Fruit fly (Drosophila melanogaster): ENCODE data around the gene CG15483.

CG15483 gene

DNA sequence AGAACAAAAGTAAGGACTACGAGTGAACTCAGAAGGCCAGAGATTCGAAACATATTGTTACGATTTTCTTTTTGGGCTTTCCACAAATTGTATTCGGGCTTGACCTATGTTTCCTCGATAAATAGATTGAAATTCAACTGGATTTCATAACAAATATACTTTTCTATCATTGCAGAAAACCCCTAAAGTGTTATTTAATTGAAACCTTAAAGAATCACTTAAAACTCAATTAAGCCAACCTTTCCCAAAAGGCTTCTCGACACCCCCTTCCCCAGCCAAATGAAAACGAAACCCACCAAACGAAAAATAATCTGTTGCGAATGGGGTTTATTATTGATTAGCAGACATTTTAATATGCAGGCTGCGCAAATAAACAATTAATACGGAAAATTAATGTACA, at the start of gene CG15483:
TSS of gene CG15483 (minus strand) at position 101 of the 400 bp plus-strand sequence.
- TF ChIP-seq noc (tag; optimal IDR thresholded peaks at IDR 0.05) = no peak

DNA sequence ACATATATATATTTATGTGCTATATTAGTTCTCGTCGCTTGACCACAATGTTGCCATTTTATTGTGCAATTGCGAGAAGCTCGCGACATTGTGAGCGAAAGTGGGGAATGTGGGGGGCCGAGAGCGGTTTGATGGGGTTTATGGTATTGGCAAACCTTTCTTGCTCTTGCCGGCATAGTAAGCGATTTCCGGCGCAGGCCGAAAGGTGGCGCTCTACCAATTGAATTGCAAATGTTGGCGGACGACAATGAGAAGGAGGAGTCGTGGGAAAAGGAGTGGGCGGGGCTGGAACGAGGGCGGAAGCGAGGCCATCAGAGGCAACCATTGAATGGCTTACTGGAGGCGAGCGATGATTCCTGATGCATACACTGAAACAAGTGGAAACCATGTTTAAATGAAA, 41.8 kb upstream of the CG15483 start:
- no peak for TF ChIP-seq noc (tag; optimal IDR thresholded peaks at IDR 0.05)

DNA sequence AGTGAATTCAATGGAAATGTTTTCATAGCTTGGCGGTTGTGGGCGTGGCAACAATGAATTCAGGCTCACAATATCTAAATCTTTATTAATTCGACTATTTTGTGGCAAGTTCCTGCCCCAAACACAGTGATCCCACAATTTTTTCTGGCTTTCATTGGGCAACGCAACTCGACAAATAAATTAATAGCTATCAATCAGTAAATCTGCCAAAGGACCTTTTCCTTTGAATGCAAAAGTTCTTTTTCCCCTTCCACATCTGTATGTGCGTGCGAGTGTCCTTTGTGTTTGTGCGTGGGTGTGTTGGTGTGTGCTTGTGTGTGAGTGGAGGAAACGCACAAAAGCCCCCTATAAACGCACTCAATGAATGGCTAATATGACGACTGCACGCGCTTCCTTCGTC, 19.0 kb upstream of the CG15483 start:
- no peak for TF ChIP-seq noc (tag; optimal IDR thresholded peaks at IDR 0.05)

DNA sequence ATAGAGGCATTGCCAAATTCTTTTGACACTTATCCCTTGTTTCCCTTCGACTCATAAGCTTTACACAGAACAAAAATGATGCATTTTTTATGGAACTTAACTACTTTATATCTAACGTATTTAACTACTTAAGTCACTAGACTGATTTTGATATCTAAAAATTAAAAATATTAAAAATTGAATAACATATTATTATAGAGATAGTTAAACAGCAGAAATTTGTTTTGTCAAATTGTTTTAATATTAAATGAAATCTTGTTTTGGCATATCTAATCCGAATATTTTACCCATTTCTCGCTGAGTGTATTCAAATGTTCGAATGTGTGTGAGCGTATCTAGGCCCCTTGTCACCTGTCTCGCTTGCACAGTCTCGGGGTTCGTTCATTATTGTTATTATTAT, 10.2 kb upstream of the CG15483 start:
- no peak for TF ChIP-seq noc (tag; optimal IDR thresholded peaks at IDR 0.05)

DNA sequence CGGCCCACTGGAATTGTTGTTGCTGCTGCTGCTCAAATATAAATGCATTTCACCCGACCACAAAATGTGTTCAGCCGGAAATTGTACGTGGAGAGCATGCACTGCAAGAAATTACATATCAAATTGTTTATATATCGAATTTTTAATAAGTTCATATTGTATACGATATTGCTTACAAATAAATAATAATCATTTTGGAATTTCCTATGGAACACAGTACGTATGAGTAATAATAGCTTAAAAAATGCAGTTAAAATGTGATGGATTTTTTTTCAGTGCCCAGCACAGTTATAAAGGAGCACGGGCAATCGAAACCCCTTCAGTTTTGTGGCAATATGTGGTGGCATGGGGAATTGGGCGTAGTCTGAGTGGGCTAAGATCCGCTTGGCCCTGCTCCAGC, 5.2 kb downstream of the CG15483 start:
- TF ChIP-seq noc (tag; optimal IDR thresholded peaks at IDR 0.05) = no peak

DNA sequence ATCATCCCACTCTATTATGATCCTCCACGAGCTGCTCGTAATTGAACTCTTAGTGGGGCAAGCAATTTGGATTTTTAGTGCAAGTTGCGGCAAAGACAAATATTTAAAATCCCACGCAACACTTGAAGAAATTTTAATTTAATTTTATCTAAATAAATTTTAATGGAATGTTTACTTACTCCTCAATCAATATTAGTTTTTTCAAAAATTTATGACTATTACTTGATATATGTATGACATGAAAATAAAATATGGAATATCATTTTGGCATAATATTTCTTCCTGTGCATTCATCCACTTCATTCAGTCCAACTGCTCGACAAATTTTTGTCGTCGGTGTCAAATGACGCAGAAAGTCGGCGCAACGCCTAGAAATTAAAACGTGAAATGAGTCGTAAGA, 11.6 kb downstream of the CG15483 start:
- TF ChIP-seq noc (tag; optimal IDR thresholded peaks at IDR 0.05) = no peak

DNA sequence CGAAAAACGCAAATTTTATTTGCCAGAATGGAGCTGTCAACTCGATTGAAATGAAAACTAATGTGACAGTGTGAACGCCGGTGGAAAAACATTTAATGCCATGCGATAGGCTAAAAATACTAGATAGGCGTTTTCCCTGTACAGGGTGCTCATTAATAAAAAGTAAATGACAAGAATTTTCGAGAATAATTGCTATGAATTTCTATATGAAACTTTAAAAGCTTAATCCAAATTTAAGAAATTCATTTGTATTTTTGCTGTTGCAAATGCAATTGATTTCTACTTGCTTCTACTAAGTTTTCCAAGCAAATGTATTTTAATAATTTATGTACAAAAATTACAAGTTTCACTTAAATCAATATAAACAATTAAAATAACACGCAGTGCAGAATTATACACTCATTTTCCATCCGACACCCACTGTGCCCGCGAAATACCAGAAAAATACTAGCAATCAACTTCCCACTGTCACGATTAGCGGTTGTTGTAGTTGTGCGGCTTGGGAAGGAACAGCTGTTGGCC, 39.8 kb downstream of the CG15483 start, which contains the start of gene Pih1D1:
TSS of gene Pih1D1 (minus strand) at position 50 of the 522 bp plus-strand sequence.
- peak; percentile 92 for TF ChIP-seq noc (tag; optimal IDR thresholded peaks at IDR 0.05)

DNA sequence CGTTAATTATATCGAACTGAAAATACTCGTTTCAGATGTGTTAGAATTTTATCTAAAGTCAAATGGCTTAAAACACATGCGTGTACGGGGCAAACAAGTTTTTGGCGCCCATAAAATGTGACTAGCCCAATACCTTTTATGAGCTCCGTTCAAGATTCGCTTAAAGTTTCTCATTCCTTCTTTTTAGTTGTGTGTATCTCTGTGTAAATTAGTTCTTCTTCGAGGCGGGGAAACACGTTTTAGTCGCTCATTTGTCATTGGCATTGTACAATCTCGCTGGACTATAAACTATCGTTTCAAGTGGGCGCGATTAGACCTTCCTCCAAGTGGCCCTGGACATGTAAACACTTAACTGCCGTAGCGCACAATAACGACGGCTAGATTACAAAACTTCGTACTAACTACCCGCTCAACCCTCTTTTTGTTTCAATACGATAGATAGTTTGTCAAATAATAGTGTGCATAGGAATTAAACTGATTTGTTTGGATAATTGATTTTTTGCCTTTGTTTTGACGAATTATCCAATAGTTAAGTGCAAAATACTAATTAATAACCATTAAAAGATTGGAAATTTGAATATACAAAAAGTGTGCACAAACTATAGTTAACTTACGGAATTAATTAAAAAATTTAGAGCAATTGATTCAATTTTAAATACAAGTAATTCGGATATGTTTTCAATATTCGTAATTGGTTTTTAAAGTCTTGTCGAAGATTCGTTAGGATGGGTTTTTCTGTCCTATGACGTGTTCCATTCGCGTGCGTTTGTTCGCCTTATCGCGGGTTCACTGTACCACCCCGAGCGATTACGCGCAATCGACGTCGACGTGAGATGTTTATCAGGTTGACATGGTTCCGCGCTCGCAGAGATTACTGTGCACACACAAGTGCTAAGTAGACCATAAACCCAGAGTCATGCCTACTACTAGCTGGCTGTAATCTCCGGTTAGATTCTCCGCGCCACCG, 40.9 kb downstream of the CG15483 start:
- TF ChIP-seq noc (tag; optimal IDR thresholded peaks at IDR 0.05) = peak; percentile 84

DNA sequence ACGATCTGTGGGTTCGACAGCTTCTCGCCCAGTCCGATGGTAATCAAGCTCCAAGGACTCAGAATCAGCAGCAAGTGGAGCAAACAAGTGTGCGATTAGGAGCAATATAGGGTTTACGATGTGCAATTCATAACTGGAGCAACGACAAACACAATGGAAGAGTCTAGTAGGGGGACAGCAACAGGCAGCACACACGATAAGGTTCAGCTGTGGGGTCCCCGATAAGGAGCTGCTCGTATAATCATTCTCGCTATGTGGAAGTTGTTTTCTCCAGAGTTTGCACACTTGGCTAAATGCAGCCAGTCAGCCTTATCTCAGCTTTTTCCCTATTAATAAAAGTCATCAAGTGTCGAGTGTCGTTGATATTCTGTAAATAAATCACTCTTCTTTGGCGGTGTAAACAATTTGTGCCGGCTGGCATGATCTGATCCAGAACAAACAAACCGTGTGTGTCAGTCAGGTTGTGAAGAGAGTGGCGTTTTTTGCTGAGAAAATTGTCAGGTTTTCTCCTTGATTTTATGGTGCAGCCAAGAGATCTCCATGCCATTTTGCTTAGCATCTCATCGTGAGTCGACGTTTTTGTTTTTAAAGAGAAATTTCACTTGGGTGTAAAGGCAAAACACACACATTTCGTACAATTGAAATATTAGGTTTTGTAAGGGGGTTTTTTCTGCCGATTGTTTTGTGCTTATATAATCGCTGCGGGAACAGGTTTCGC, 41.8 kb downstream of the CG15483 start:
- TF ChIP-seq noc (tag; optimal IDR thresholded peaks at IDR 0.05) = peak; percentile 17

DNA sequence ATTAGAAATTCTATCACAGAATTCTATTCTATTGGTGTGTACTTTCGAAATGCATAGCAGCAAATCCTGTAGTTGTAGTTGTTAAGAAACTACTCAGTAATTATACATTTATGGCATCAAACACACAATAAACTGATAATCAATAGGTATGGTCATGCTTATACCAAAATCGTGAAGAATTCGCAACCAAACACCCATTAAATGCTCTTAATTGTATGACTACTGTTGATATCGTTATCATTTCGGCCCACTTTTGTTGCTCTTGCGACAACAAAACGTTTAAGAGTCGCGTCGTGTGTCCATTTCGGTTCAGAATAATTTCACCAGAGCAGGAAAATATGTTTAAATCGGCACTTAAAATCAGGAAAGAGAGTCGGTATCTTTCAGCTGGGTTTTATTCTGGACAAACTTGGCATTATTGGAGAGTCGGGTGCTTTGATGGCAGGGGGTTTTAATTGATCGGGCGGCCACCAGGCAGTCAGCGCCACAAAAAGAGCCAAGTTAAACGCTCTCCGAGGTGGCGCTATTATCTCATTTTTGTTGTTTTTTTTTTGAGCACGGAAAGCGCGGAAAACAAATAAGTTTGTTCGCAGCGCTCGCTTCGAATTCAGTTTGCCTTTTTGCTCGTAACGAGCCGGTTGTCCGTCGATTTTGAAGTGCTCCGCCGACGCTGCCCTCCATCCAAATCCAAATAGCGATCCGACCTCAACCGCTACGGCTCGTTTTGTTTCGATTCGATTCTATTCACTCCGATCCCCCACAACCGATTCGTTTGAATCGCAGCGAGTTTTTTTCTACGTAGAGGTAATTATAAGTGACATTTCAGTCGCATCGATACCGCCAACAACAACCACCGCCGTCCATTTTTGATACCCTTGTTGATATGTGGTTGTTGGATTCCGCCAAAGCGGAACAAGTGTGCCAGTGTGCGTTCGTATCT, 42.9 kb downstream of the CG15483 start, which contains the start of gene MRP:
TSS of gene MRP (plus strand) at position 609 of the 940 bp plus-strand sequence.
- TF ChIP-seq noc (tag; optimal IDR thresholded peaks at IDR 0.05) = peak; percentile 44

DNA sequence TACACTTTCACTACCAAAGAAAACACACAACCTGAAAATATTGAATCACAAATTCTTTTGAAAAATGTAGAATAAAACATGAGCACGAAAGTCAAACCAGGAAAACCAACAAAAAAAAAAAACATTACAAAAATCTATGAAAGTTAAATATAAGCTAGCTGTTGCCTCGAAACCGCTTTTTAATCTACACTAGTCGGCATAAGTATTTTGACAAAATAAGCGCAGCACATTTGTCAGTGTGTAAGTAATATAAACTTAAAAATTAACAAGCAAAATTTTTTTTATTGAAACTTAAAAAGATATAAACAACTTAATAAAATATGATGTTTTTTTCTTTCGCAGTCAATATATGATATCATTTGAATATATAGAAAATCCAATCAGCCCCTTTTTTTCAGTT, 48.8 kb downstream of the CG15483 start, which contains the start of gene CG5787:
TSS of gene CG5787 (minus strand) at position 101 of the 400 bp plus-strand sequence.
- no peak for TF ChIP-seq noc (tag; optimal IDR thresholded peaks at IDR 0.05)

DNA sequence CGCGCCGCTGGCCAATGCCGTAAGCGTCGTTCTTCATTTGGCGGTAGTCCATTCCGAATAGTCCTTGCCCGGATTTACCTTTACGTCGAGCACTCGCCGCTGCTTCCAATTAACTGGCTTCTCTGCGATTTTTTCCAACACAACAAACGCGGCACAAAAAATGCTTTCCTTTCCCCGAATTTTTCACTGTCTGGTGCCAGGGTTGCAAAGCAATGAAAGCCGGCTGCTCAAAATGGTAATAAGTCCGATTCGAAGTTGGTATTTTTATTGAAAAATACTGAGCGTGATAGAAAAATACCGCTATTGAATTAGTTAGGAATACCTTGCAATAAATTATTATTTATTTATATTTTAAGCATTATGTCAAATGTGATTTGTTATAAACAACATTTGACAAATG, 49.4 kb downstream of the CG15483 start:
- no peak for TF ChIP-seq noc (tag; optimal IDR thresholded peaks at IDR 0.05)

Data from whole organism, larva.